Fruit fly (Drosophila melanogaster) whole organism, prepupa: ENCODE data around the gene Taf10b.

Experiments
- Blimp-1 ChIP-seq: fragments of 200-800 bp; sonication (Bioruptor generic); optimal IDR thresholded peaks from 3 replicates; lab custom pipeline; 2017; ENCODE audit warnings: missing biosample characterization, missing genetic modification characterization, mild to moderate bottlenecking, moderate library complexity, missing genetic modification reagents
- CG10631 ChIP-seq: fragments of 200-800 bp; sonication (Bioruptor generic); optimal IDR thresholded peaks from 2 replicates; lab custom pipeline; 2016; ENCODE audit warnings: missing biosample characterization, missing genetic modification characterization
- CG10669 ChIP-seq: fragments of 200-800 bp; sonication (Bioruptor generic); optimal IDR thresholded peaks from 3 replicates; lab custom pipeline; 2018; ENCODE audit warnings: missing biosample characterization, mild to moderate bottlenecking, missing genetic modification characterization, moderate library complexity
- CG11902 ChIP-seq: fragments of 200-800 bp; sonication (Bioruptor generic); optimal IDR thresholded peaks from 3 replicates; lab custom pipeline; 2016; ENCODE audit warnings: missing biosample characterization, missing genetic modification characterization
- CG15336 ChIP-seq: fragments of 200-800 bp; sonication (Bioruptor generic); IDR thresholded peaks from 2 replicates; pipeline ENCODE4 v1.3.6; 2022; ENCODE audit warnings: missing biosample characterization, missing genetic modification characterization
- CG1621 ChIP-seq: fragments of 200-800 bp; sonication (Bioruptor generic); optimal IDR thresholded peaks from 3 replicates; lab custom pipeline; 2018; ENCODE audit warnings: missing biosample characterization, mild to moderate bottlenecking, missing genetic modification characterization
- CG16779 ChIP-seq: fragments of 200-800 bp; sonication (Bioruptor generic); optimal IDR thresholded peaks from 3 replicates; lab custom pipeline; 2017; ENCODE audit warnings: missing biosample characterization, mild to moderate bottlenecking, missing genetic modification characterization
- CG3032 ChIP-seq: fragments of 200-800 bp; optimal IDR thresholded peaks from 2 replicates; lab custom pipeline; 2019; ENCODE audit warnings: missing biosample characterization, mild to moderate bottlenecking, missing genetic modification characterization, moderate library complexity
- CG31627 ChIP-seq: fragments of 200-800 bp; sonication (Bioruptor generic); optimal IDR thresholded peaks from 3 replicates; lab custom pipeline; 2016; ENCODE audit warnings: missing biosample characterization, missing genetic modification characterization
- CG32006 ChIP-seq: fragments of 200-800 bp; sonication (Bioruptor generic); optimal IDR thresholded peaks from 3 replicates; lab custom pipeline; 2017; ENCODE audit warnings: missing biosample characterization, mild to moderate bottlenecking, missing genetic modification characterization
- CG34406 ChIP-seq: fragments of 200-800 bp; sonication (Bioruptor generic); optimal IDR thresholded peaks from 3 replicates; lab custom pipeline; 2016; ENCODE audit warnings: missing biosample characterization, missing genetic modification characterization
- CG3919 ChIP-seq: fragments of 200-800 bp; sonication (Bioruptor generic); optimal IDR thresholded peaks from 3 replicates; lab custom pipeline; 2016; ENCODE audit warnings: missing biosample characterization, missing genetic modification characterization
- CG4318 ChIP-seq: fragments of 200-800 bp; sonication (Bioruptor generic); optimal IDR thresholded peaks from 3 replicates; lab custom pipeline; 2017; ENCODE audit warnings: missing biosample characterization, mild to moderate bottlenecking, missing genetic modification characterization
- CG6163 ChIP-seq: fragments of 200-800 bp; sonication (Bioruptor generic); IDR thresholded peaks from 3 replicates; pipeline ENCODE4 v1.3.6; 2022; ENCODE audit warnings: missing biosample characterization, missing genetic modification characterization
- CG6276 ChIP-seq: fragments of 200-800 bp; sonication (Bioruptor generic); optimal IDR thresholded peaks from 2 replicates; lab custom pipeline; 2017; ENCODE audit warnings: missing biosample characterization, mild to moderate bottlenecking, missing genetic modification characterization
- CG6792 ChIP-seq: fragments of 200-800 bp; sonication (Bioruptor generic); optimal IDR thresholded peaks from 3 replicates; lab custom pipeline; 2016; ENCODE audit warnings: missing biosample characterization, missing genetic modification characterization
- CG6808 ChIP-seq: fragments of 200-800 bp; sonication (Bioruptor generic); optimal IDR thresholded peaks from 3 replicates; lab custom pipeline; 2017; ENCODE audit warnings: missing biosample characterization, missing genetic modification characterization, mild to moderate bottlenecking, moderate library complexity, missing genetic modification reagents
- CG6854 ChIP-seq: fragments of 200-800 bp; sonication (Bioruptor generic); optimal IDR thresholded peaks from 2 replicates; lab custom pipeline; 2017; ENCODE audit warnings: missing biosample characterization, mild to moderate bottlenecking, missing genetic modification characterization
- CG7368 ChIP-seq: fragments of 200-800 bp; sonication (Bioruptor generic); optimal IDR thresholded peaks from 3 replicates; lab custom pipeline; 2016; ENCODE audit warnings: missing biosample characterization, missing genetic modification characterization
- CG8119 ChIP-seq: fragments of 200-800 bp; sonication (Bioruptor generic); IDR thresholded peaks from 3 replicates; pipeline ENCODE4 v1.3.6; 2022; ENCODE audit warnings: missing biosample characterization, missing genetic modification characterization
- CG8319 ChIP-seq: fragments of 200-800 bp; sonication (Bioruptor generic); optimal IDR thresholded peaks from 3 replicates; lab custom pipeline; 2016; ENCODE audit warnings: missing biosample characterization, missing genetic modification characterization
- CG8632 ChIP-seq: fragments of 200-800 bp; sonication (Bioruptor generic); optimal IDR thresholded peaks from 3 replicates; lab custom pipeline; 2016; ENCODE audit warnings: missing biosample characterization, missing genetic modification characterization
- CG9139 ChIP-seq: fragments of 200-800 bp; sonication (Bioruptor generic); optimal IDR thresholded peaks from 3 replicates; lab custom pipeline; 2017; ENCODE audit warnings: missing biosample characterization, mild to moderate bottlenecking, missing genetic modification characterization
- Eip75B ChIP-seq: fragments of 200-800 bp; sonication (Bioruptor generic); optimal IDR thresholded peaks from 3 replicates; lab custom pipeline; 2016; ENCODE audit warnings: missing biosample characterization, missing genetic modification characterization
- Eip78C ChIP-seq: fragments of 200-800 bp; sonication (Bioruptor generic); peaks from one replicate; lab custom pipeline; 2016; ENCODE audit warnings: missing biosample characterization, missing genetic modification characterization
- Ets21C ChIP-seq: fragments of 200-800 bp; sonication (Bioruptor generic); optimal IDR thresholded peaks from 3 replicates; lab custom pipeline; 2016; ENCODE audit warnings: missing biosample characterization, missing genetic modification characterization
- Gug ChIP-seq: fragments of 200-800 bp; sonication (Bioruptor generic); IDR thresholded peaks from 2 replicates; pipeline ENCODE4 v1.3.6; 2022; ENCODE audit warnings: missing biosample characterization, missing genetic modification characterization
- Hr38 ChIP-seq: sonication (Bioruptor generic); optimal IDR thresholded peaks from 2 replicates; lab custom pipeline; 2016; ENCODE audit warnings: missing biosample characterization, missing genetic modification characterization
- Hr39 ChIP-seq: fragments of 200-800 bp; sonication (Bioruptor generic); optimal IDR thresholded peaks from 2 replicates; lab custom pipeline; 2016; ENCODE audit warnings: missing biosample characterization, missing genetic modification characterization
- Lpt ChIP-seq: fragments of 200-800 bp; sonication (Bioruptor generic); optimal IDR thresholded peaks from 3 replicates; lab custom pipeline; 2016; ENCODE audit warnings: missing biosample characterization, missing genetic modification characterization
- OdsH ChIP-seq: fragments of 200-800 bp; sonication (Bioruptor generic); optimal IDR thresholded peaks from 3 replicates; lab custom pipeline; 2016; ENCODE audit warnings: missing biosample characterization, missing genetic modification characterization
- Smox ChIP-seq: fragments of 200-800 bp; sonication (Bioruptor generic); optimal IDR thresholded peaks from 3 replicates; lab custom pipeline; 2016; ENCODE audit warnings: missing biosample characterization, missing genetic modification characterization
- Sox102F ChIP-seq: fragments of 200-800 bp; sonication (Bioruptor generic); optimal IDR thresholded peaks from 2 replicates; lab custom pipeline; 2016; ENCODE audit warnings: missing biosample characterization, mild to moderate bottlenecking, missing genetic modification characterization
- Sox15 ChIP-seq: fragments of 200-800 bp; sonication (Bioruptor generic); optimal IDR thresholded peaks from 3 replicates; lab custom pipeline; 2016; ENCODE audit warnings: missing biosample characterization, missing genetic modification characterization
- achi ChIP-seq: fragments of 200-800 bp; sonication (Bioruptor generic); optimal IDR thresholded peaks from 3 replicates; lab custom pipeline; 2016; ENCODE audit warnings: missing biosample characterization, missing genetic modification characterization
- acj6 ChIP-seq: fragments of 200-800 bp; sonication (Bioruptor generic); optimal IDR thresholded peaks from 3 replicates; lab custom pipeline; 2016; ENCODE audit warnings: missing biosample characterization, missing genetic modification characterization
- cyc ChIP-seq: fragments of 200-800 bp; sonication (Bioruptor generic); optimal IDR thresholded peaks from 3 replicates; lab custom pipeline; 2016; ENCODE audit warnings: missing biosample characterization, missing genetic modification characterization
- dac ChIP-seq: fragments of 200-800 bp; sonication (Bioruptor generic); optimal IDR thresholded peaks from 2 replicates; lab custom pipeline; 2017; ENCODE audit warnings: missing biosample characterization, mild to moderate bottlenecking, missing genetic modification characterization
- eg ChIP-seq: fragments of 200-800 bp; sonication (Bioruptor generic); IDR thresholded peaks from 3 replicates; pipeline ENCODE4 v1.3.6; 2022; ENCODE audit warnings: missing biosample characterization, missing genetic modification characterization
- esn ChIP-seq: fragments of 200-800 bp; sonication (Bioruptor generic); optimal IDR thresholded peaks from 2 replicates; lab custom pipeline; 2016; ENCODE audit warnings: missing biosample characterization, mild to moderate bottlenecking, missing genetic modification characterization, moderate library complexity
- fd59A ChIP-seq: fragments of 200-800 bp; sonication (Bioruptor generic); optimal IDR thresholded peaks from 2 replicates; lab custom pipeline; 2017; ENCODE audit warnings: missing biosample characterization, mild to moderate bottlenecking, missing genetic modification characterization, missing genetic modification reagents
- fkh ChIP-seq: fragments of 200-800 bp; sonication (Bioruptor generic); optimal IDR thresholded peaks from 3 replicates; lab custom pipeline; 2017; ENCODE audit warnings: missing biosample characterization, mild to moderate bottlenecking, missing genetic modification characterization, moderate library complexity
- lz ChIP-seq: fragments of 200-800 bp; sonication (Bioruptor generic); optimal IDR thresholded peaks from 3 replicates; lab custom pipeline; 2016; ENCODE audit warnings: missing biosample characterization, missing genetic modification characterization
- net ChIP-seq: fragments of 200-800 bp; sonication (Bioruptor generic); optimal IDR thresholded peaks from 3 replicates; lab custom pipeline; 2016; ENCODE audit warnings: missing biosample characterization, missing genetic modification characterization
- pdm3 ChIP-seq: fragments of 200-800 bp; sonication (Bioruptor generic); optimal IDR thresholded peaks from 3 replicates; lab custom pipeline; 2016; ENCODE audit warnings: missing biosample characterization, missing genetic modification characterization
- svp ChIP-seq: fragments of 200-800 bp; sonication (Bioruptor generic); peaks from one replicate; lab custom pipeline; 2016; ENCODE audit warnings: missing biosample characterization, missing genetic modification characterization
- vri ChIP-seq: fragments of 200-800 bp; sonication (Bioruptor generic); optimal IDR thresholded peaks from 3 replicates; lab custom pipeline; 2016; ENCODE audit warnings: missing biosample characterization, mild to moderate bottlenecking, missing genetic modification characterization

The Taf10b gene

dm6 chr2L:2769476-2770185 lies 2.0 kb upstream of the Taf10b start, which contains the start of the genes colt and HINT1 (continued):
- peak; percentile 39 for TF ChIP-seq Eip75B (GFP tag; lab: Kevin White, UChicago)
- TF ChIP-seq CG6163 (GFP tag; lab: Robert Waterston, UW): peak; percentile 52; the same call in 2 of the 3 replicates
- no peak for TF ChIP-seq lz
- peak; percentile 92 for TF ChIP-seq CG6854 (GFP tag; lab: Kevin White, UChicago)
- TF ChIP-seq OdsH (GFP tag; lab: Kevin White, UChicago): peak; percentile 41
- TF ChIP-seq CG6276: peak; percentile 96
- peak; percentile 37 for TF ChIP-seq cyc (GFP tag; lab: Kevin White, UChicago)
- TF ChIP-seq CG3032: peak; percentile 65
- no peak for TF ChIP-seq Ets21C (GFP tag; lab: Kevin White, UChicago)

- TF ChIP-seq CG8632 (GFP tag; lab: Kevin White, UChicago) (peak; percentile 90), OdsH (GFP tag; lab: Kevin White, UChicago) (peak; percentile 92), achi (GFP tag; lab: Kevin White, UChicago) (peak; percentile 90), acj6 (GFP tag; lab: Kevin White, UChicago) (peak; percentile 93), Hr38 (GFP tag; lab: Kevin White, UChicago) (no peak), CG6792 (peak; percentile 81), CG8119 (GFP tag; lab: Robert Waterston, UW) (peak; percentile 88), fkh (peak; percentile 85), CG1621 (peak; percentile 61), Ets21C (GFP tag; lab: Kevin White, UChicago) (peak; percentile 88), CG31627 (GFP tag; lab: Kevin White, UChicago) (peak; percentile 92), Eip75B (GFP tag; lab: Kevin White, UChicago) (peak; percentile 88), Smox (peak; percentile 87), Hr39 (GFP tag; lab: Kevin White, UChicago) (peak; percentile 92), CG11902 (GFP tag; lab: Kevin White, UChicago) (peak; percentile 87), CG4318 (peak; percentile 84), CG8319 (GFP tag; lab: Kevin White, UChicago) (peak; percentile 72), Gug (GFP tag; lab: Robert Waterston, UW) (peak; percentile 82), eg (GFP tag; lab: Robert Waterston, UW) (peak; percentile 87), CG7368 (GFP tag; lab: Kevin White, UChicago) (peak; percentile 82), Sox102F (GFP tag; lab: Kevin White, UChicago) (peak; percentile 91), vri (GFP tag; lab: Kevin White, UChicago) (peak; percentile 72), CG6276 (peak; percentile 85), dac (GFP tag; lab: Kevin White, UChicago) (peak; percentile 75), CG3919 (peak; percentile 86), net (GFP tag; lab: Kevin White, UChicago) (peak; percentile 87), cyc (GFP tag; lab: Kevin White, UChicago) (peak; percentile 89), CG16779 (tag; lab: Kevin White, UChicago) (peak; percentile 81), CG34406 (peak; percentile 89), CG10669 (GFP tag; lab: Kevin White, UChicago) (peak; percentile 88), CG9139 (GFP tag; lab: Kevin White, UChicago) (peak; percentile 84), CG32006 (GFP tag; lab: Kevin White, UChicago) (peak; percentile 91), pdm3 (GFP tag; lab: Kevin White, UChicago) (peak; percentile 92), esn (GFP tag; lab: Kevin White, UChicago) (peak; percentile 93), fd59A (GFP tag; lab: Kevin White, UChicago) (peak; percentile 79), Lpt (GFP tag; lab: Kevin White, UChicago) (peak; percentile 61), Blimp-1 (GFP tag; lab: Kevin White, UChicago) (peak; percentile 73), CG10631 (peak; percentile 89), lz (peak; percentile 93), CG15336 (peak; percentile 90), CG6854 (GFP tag; lab: Kevin White, UChicago) (peak; percentile 89), CG6808 (GFP tag; lab: Kevin White, UChicago) (peak; percentile 88), Sox15 (peak; percentile 88), svp (GFP tag; lab: Kevin White, UChicago) (peak; percentile 92), Eip78C (GFP tag; lab: Kevin White, UChicago) (peak; percentile 94)
Measured at dm6 chr2L:2765659-2766373, 1.8 kb downstream of the Taf10b start, which contains the start of the genes Snx21 and aph-1. Snx21 (minus strand) TSS chr2L:2765665. aph-1 (plus strand) TSS chr2L:2766233.
